Worm (Caenorhabditis elegans): ENCODE data around the gene W07G4.2.

The W07G4.2 gene

DNA sequence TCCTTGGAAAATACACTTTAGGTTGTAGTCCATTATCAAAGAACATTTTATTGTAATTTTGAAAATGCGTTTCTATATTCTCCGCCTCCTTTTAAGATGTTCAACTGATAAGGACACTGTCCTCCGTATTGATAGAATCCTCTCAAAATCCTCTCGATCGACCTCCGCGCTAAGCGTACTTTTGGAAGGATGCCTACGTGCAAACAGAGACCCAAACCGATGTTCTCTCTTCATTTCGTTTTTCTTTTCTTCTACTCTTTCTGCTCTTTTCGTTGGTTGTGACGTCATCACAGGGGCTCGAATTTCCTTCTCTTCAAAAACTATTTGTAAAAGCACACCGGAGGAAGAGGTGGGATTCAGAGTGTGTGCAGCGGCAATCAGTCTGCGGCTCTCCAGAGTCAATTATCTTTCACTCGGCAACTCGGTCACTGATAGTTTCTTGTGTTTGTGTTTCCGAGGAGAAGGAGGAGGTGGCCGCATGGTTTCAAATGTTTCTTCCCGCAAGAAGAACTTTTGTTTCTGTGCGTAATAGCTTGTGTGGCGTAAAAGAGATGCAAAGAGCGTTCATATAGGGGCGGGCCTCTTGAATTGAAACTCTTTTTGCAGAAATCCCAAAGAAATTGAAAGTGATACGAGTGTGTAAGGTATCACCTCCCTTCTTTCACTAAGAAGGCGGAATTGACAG, 46.2 kb upstream of the W07G4.2 start, which contains the start of gene C34B4.2 (continued):
- TF ChIP-seq pha-4 (GFP tag; IDR thresholded peaks at IDR 0.05) (peak; percentile 61), pha-4 (tag; optimal IDR thresholded peaks at IDR 0.05) (peak; percentile 85), lin-38 (GFP tag; IDR thresholded peaks at IDR 0.05) (peak; percentile 25; the same call in 1 of the 2 replicates), nhr-111 (GFP tag; optimal IDR thresholded peaks at IDR 0.05) (no peak), nhr-28 (tag; optimal IDR thresholded peaks at IDR 0.05) (peak; percentile 55), mxl-3 (GFP tag; optimal IDR thresholded peaks at IDR 0.05) (peak; percentile 66), dmd-6 (GFP tag; IDR thresholded peaks at IDR 0.05) (peak; percentile 79), lin-29 (GFP tag; IDR thresholded peaks at IDR 0.05) (no peak), egl-27 (tag; optimal IDR thresholded peaks at IDR 0.05) (no peak), snpc-4 (tag; optimal IDR thresholded peaks at IDR 0.05) (no peak), nhr-77 (tag; optimal IDR thresholded peaks at IDR 0.05) (peak; percentile 5), hlh-30 (tag; optimal IDR thresholded peaks at IDR 0.05; ENCODE audit: insufficient read depth) (peak; percentile 3), daf-16 (GFP tag; optimal IDR thresholded peaks at IDR 0.05) (peak; percentile 3 to 89), daf-16 (tag; optimal IDR thresholded peaks at IDR 0.05) (peak; percentile 56), attf-4 (tag; optimal IDR thresholded peaks at IDR 0.05) (no peak), Y75B8A.6 (GFP tag; IDR thresholded peaks at IDR 0.05) (no peak), tra-1 (GFP tag; IDR thresholded peaks at IDR 0.05) (peak; percentile 72; the same call in 1 of the 2 replicates), mdl-1 (tag; optimal IDR thresholded peaks at IDR 0.05) (peak in 1 of 2 experiments; percentile 66), hmg-1.1 (GFP tag; IDR thresholded peaks at IDR 0.05) (0 out of 2 replicates have a peak, but pooled peaks have one; percentile 65), ctbp-1 (GFP tag; IDR thresholded peaks at IDR 0.05) (0 out of 2 replicates have a peak, but pooled peaks have one; percentile 46)

- TF ChIP-seq lin-29 (GFP tag; IDR thresholded peaks at IDR 0.05): no peak
- TF ChIP-seq hlh-30 (tag; optimal IDR thresholded peaks at IDR 0.05; ENCODE audit: insufficient read depth): peak; percentile 75
- peak; percentile 78 for TF ChIP-seq nhr-25 (tag; optimal IDR thresholded peaks at IDR 0.05; ENCODE audit: borderline replicate concordance, insufficient read depth)
- no peak for TF ChIP-seq Y105C5A.15 (GFP tag; IDR thresholded peaks at IDR 0.05)
- TF ChIP-seq hif-1 (tag; optimal IDR thresholded peaks at IDR 0.05): peak in 1 of 2 experiments; percentile 7
- no peak for TF ChIP-seq ceh-82 (tag; optimal IDR thresholded peaks at IDR 0.05)
- no peak for TF ChIP-seq vab-7 (GFP tag; IDR thresholded peaks at IDR 0.05)
- TF ChIP-seq lsy-2 (tag; optimal IDR thresholded peaks at IDR 0.05): peak; percentile 47 to 51
- TF ChIP-seq lin-15B (tag; optimal IDR thresholded peaks at IDR 0.05): no peak
- TF ChIP-seq pqm-1 (tag; optimal IDR thresholded peaks at IDR 0.05): peak; percentile 23
- no peak for TF ChIP-seq aly-2 (tag; optimal IDR thresholded peaks at IDR 0.05)
- no peak for TF ChIP-seq mdt-29 (GFP tag; IDR thresholded peaks at IDR 0.05)
- TF ChIP-seq nhr-42 (GFP tag; IDR thresholded peaks at IDR 0.05): no peak
- no peak for TF ChIP-seq tag-97 (GFP tag; IDR thresholded peaks at IDR 0.05)
- TF ChIP-seq mxl-2 (GFP tag; conservative IDR thresholded peaks at IDR 0.05): no peak
- TF ChIP-seq nhr-77 (tag; optimal IDR thresholded peaks at IDR 0.05): peak; percentile 55
- no peak for TF ChIP-seq Y75B8A.6 (GFP tag; IDR thresholded peaks at IDR 0.05)
- TF ChIP-seq zip-11 (GFP tag; IDR thresholded peaks at IDR 0.05): no peak
- no peak for TF ChIP-seq Y48G9A.11 (GFP tag; IDR thresholded peaks at IDR 0.05)
- TF ChIP-seq nhr-102 (tag; optimal IDR thresholded peaks at IDR 0.05): peak; percentile 36
- no peak for TF ChIP-seq ceh-62 (tag; optimal IDR thresholded peaks at IDR 0.05)
- TF ChIP-seq nhr-28 (tag; optimal IDR thresholded peaks at IDR 0.05): peak; percentile 81
- TF ChIP-seq ces-1 (GFP tag; optimal IDR thresholded peaks at IDR 0.05): no peak
- no peak for TF ChIP-seq Y5F2A.4 (GFP tag; optimal IDR thresholded peaks at IDR 0.05)
- TF ChIP-seq nhr-11 (tag; optimal IDR thresholded peaks at IDR 0.05): peak; percentile 41
- TF ChIP-seq dve-1 (tag; optimal IDR thresholded peaks at IDR 0.05; ENCODE audit: insufficient read depth): peak; percentile 94
- peak; percentile 31 for TF ChIP-seq nhr-10 (tag; optimal IDR thresholded peaks at IDR 0.05)
- no peak; the same call in none of the 2 replicates for TF ChIP-seq ceh-20 (GFP tag; IDR thresholded peaks at IDR 0.05)
- TF ChIP-seq ceh-32 (tag; optimal IDR thresholded peaks at IDR 0.05; ENCODE audit: poor library complexity): no peak
- TF ChIP-seq attf-4 (tag; optimal IDR thresholded peaks at IDR 0.05): no peak
- TF ChIP-seq dpl-1 (GFP tag; optimal IDR thresholded peaks at IDR 0.05): peak; percentile 27
- no peak for TF ChIP-seq ztf-7 (tag; optimal IDR thresholded peaks at IDR 0.05)
- no peak for TF ChIP-seq spr-1 (tag; optimal IDR thresholded peaks at IDR 0.05)
- no peak for TF ChIP-seq ceh-28 (tag; optimal IDR thresholded peaks at IDR 0.05)
Observed at ce11 chrV:13081197-13081747, 44.9 kb upstream of the W07G4.2 start.

Data from whole organism, L4 larva.